Fruit fly (Drosophila melanogaster): Measurements from ENCODE around the gene RpL7-like.
A peak's percentile ranks its signal among the peaks of the same experiment; 100 is the strongest.

RpL7-like gene

DNA sequence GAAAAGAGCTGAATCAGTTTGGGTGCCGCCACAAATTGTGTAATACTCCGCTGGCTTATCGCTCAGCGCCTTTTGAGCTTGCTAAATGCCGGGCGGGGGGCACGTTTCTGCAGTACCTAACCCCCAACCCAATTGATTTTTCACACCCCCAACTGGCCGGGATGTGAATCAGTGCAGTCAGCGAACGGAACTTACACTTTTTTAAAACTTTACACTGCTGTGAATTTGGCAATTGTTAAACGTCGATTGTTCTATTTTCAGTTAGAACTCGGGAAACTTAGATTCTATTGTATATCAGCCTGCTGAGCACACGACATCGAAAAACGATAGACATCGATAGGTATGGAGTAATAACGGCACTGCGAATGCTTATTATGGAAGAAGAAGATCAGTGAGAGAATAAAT is 17.9 kb upstream of the RpL7-like start, which contains the start of gene Tom70 (continued):
- TF ChIP-seq CG14710 (tag; optimal IDR thresholded peaks at IDR 0.05), result peak; percentile 16
- TF ChIP-seq Dp (GFP tag; optimal IDR thresholded peaks at IDR 0.05), result peak; percentile 36
- peak; percentile 66 for TF ChIP-seq BEAF-32 (GFP tag; optimal IDR thresholded peaks at IDR 0.05)
- TF ChIP-seq Dfd (GFP tag; optimal IDR thresholded peaks at IDR 0.05), result no peak
- peak; percentile 61 for TF ChIP-seq Bgb (GFP tag; IDR thresholded peaks at IDR 0.05; ENCODE audit: partially characterized antibody)
- 0 out of 2 replicates have a peak, but pooled peaks have one; percentile 37 for TF ChIP-seq CG42726 (GFP tag; IDR thresholded peaks at IDR 0.05; ENCODE audit: partially characterized antibody)
- TF ChIP-seq CG34422 (GFP tag; IDR thresholded peaks at IDR 0.05), result peak; percentile 75; the same call in 1 of the 3 replicates
- peak; percentile 47; the same call in 1 of the 3 replicates for TF ChIP-seq knrl (GFP tag; IDR thresholded peaks at IDR 0.05; ENCODE audit: partially characterized antibody)
- no peak for TF ChIP-seq Tbp (GFP tag; optimal IDR thresholded peaks at IDR 0.05)
- no peak for TF ChIP-seq hth (optimal IDR thresholded peaks at IDR 0.05)
- peak; percentile 25 for TF ChIP-seq Med (GFP tag)
- peak; percentile 34; the same call in 1 of the 3 replicates for TF ChIP-seq zen2 (GFP tag; IDR thresholded peaks at IDR 0.05; ENCODE audit: partially characterized antibody)
- TF ChIP-seq MBD-R2 (GFP tag; IDR thresholded peaks at IDR 0.05), result peak; percentile 76
- TF ChIP-seq CG18011 (GFP tag; optimal IDR thresholded peaks at IDR 0.05), result no peak
- no peak for TF ChIP-seq CG16815 (GFP tag; optimal IDR thresholded peaks at IDR 0.05)
- TF ChIP-seq nerfin-1 (tag; optimal IDR thresholded peaks at IDR 0.05), result peak; percentile 51
- peak; percentile 58 for TF ChIP-seq Scr (GFP tag; IDR thresholded peaks at IDR 0.05; ENCODE audit: partially characterized antibody)
- TF ChIP-seq lov (optimal IDR thresholded peaks at IDR 0.05), result no peak
- no peak for TF ChIP-seq lov (GFP tag; IDR thresholded peaks at IDR 0.05)
- TF ChIP-seq vnd (GFP tag; IDR thresholded peaks at IDR 0.05; ENCODE audit: partially characterized antibody), result peak; percentile 48; the same call in 2 of the 3 replicates
- peak; percentile 63 for TF ChIP-seq pzg (GFP tag; optimal IDR thresholded peaks at IDR 0.05)
- 0 out of 2 replicates have a peak, but pooled peaks have one; percentile 21 for TF ChIP-seq ato (GFP tag; IDR thresholded peaks at IDR 0.05; ENCODE audit: partially characterized antibody)
- no peak for TF ChIP-seq CG1603 (tag; optimal IDR thresholded peaks at IDR 0.05)
- TF ChIP-seq lmd (GFP tag; IDR thresholded peaks at IDR 0.05), result no peak
- 0 out of 3 replicates have a peak, but pooled peaks have one; percentile 30 for TF ChIP-seq Opbp (GFP tag; IDR thresholded peaks at IDR 0.05; ENCODE audit: partially characterized antibody)
- peak; percentile 55 for TF ChIP-seq CG13287 (GFP tag; IDR thresholded peaks at IDR 0.05; ENCODE audit: partially characterized antibody)
- TF ChIP-seq emc (GFP tag; optimal IDR thresholded peaks at IDR 0.05), result no peak
- TF ChIP-seq Ravus (GFP tag; IDR thresholded peaks at IDR 0.05), result no peak
- TF ChIP-seq tll (GFP tag; optimal IDR thresholded peaks at IDR 0.05), result no peak
- no peak for TF ChIP-seq CG17829 (tag; optimal IDR thresholded peaks at IDR 0.05)
- no peak for TF ChIP-seq CoRest (tag; optimal IDR thresholded peaks at IDR 0.05)
- TF ChIP-seq scrt (GFP tag; optimal IDR thresholded peaks at IDR 0.05), result no peak
- no peak for TF ChIP-seq slou (GFP tag; optimal IDR thresholded peaks at IDR 0.05)
- TF ChIP-seq Dref (GFP tag; IDR thresholded peaks at IDR 0.05), result peak; percentile 73
- peak; percentile 95 for TF ChIP-seq bigmax (GFP tag; optimal IDR thresholded peaks at IDR 0.05)
- TF ChIP-seq YL-1 (GFP tag; optimal IDR thresholded peaks at IDR 0.05), result peak; percentile 72
- peak; percentile 16 for TF ChIP-seq CG13624 (GFP tag; optimal IDR thresholded peaks at IDR 0.05)
- TF ChIP-seq stc (GFP tag; IDR thresholded peaks at IDR 0.05), result no peak
- no peak for TF ChIP-seq ap (GFP tag; IDR thresholded peaks at IDR 0.05)
- TF ChIP-seq CG4617 (GFP tag; optimal IDR thresholded peaks at IDR 0.05; ENCODE audit: borderline replicate concordance), result peak; percentile 57
- TF ChIP-seq crp (GFP tag; optimal IDR thresholded peaks at IDR 0.05), result peak in 1 of 2 experiments; percentile 67
- TF ChIP-seq GATAe (GFP tag; conservative IDR thresholded peaks at IDR 0.05), result no peak
- TF ChIP-seq unpg (GFP tag; optimal IDR thresholded peaks at IDR 0.05), result no peak
- TF ChIP-seq usp (GFP tag; optimal IDR thresholded peaks at IDR 0.05), result no peak
- TF ChIP-seq CG33557 (GFP tag; optimal IDR thresholded peaks at IDR 0.05), result no peak
- TF ChIP-seq MESR4 (GFP tag; optimal IDR thresholded peaks at IDR 0.05), result peak; percentile 79
- peak; percentile 58; the same call in 1 of the 2 replicates for TF ChIP-seq unc-4 (GFP tag; IDR thresholded peaks at IDR 0.05; ENCODE audit: partially characterized antibody)
- peak; percentile 21 for TF ChIP-seq Fer1 (GFP tag; optimal IDR thresholded peaks at IDR 0.05)

All from whole organism, embryonic.